Worm (Caenorhabditis elegans) whole organism, L4/young adult: Measurements from ENCODE around the gene srx-12.

Experiments used
- dao-5 ChIP-seq: sonication (generic microtip); optimal IDR thresholded peaks from 2 replicates; lab custom pipeline; 2016; ENCODE audit warnings: missing genotype, missing genetic modification characterization, moderate library complexity, missing compliant biosample characterization
- him-1 ChIP-seq: sonication (generic microtip); optimal IDR thresholded peaks from 2 replicates; lab custom pipeline; 2016; ENCODE audit warnings: missing genotype, missing genetic modification reagents, missing genetic modification characterization, missing compliant biosample characterization

DNA sequence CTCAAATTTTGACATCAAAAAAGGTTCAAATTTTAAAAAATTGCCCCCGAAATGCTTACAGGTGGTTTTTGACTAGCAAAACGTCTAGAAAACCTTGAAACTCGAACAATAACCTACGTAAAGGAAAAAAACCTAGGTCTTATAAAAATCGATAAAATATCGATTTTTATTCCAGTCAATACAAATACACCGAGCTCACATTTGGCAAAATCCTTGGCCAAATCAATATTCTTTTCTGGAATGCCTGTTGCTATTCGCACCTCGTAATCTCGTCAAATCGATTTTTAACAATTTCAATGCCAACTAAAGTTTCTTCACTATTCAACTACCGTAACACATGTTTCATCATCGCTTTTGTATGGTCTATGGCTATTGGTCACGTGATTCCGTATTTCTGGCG lies 1.2 kb downstream of the srx-12 start:
- TF ChIP-seq dao-5 (tag; lab: Kevin White, UChicago) (no peak), him-1 (tag; lab: Kevin White, UChicago) (no peak)
